Worm (Caenorhabditis elegans) whole organism, mixed stage, embryonic: ENCODE results near the gene Y105C5B.1.

Experiments used
- M03D4.4 ChIP-seq: sonication (generic microtip); optimal IDR thresholded peaks from 2 replicates; lab custom pipeline; 2017; ENCODE audit warnings: mild to moderate bottlenecking, missing genetic modification characterization, missing compliant biosample characterization
- ceh-39 ChIP-seq: fragments of 150-350 bp; optimal IDR thresholded peaks from 2 replicates; lab custom pipeline; 2014; ENCODE audit warnings: missing biosample characterization, missing genetic modification characterization
- elt-3 ChIP-seq: fragments of 150-350 bp; optimal IDR thresholded peaks from 2 replicates; lab custom pipeline; 2014; ENCODE audit warnings: missing biosample characterization, missing genetic modification characterization
- lin-13 ChIP-seq: fragments of 150-350 bp; optimal IDR thresholded peaks from 2 replicates; lab custom pipeline; 2014; ENCODE audit warnings: missing biosample characterization, missing genetic modification characterization
- mab-5 ChIP-seq: fragments of 150-350 bp; optimal IDR thresholded peaks from 2 replicates; lab custom pipeline; 2014; ENCODE audit warnings: missing biosample characterization, missing genetic modification characterization
- nhr-28 ChIP-seq: fragments of 150-350 bp; optimal IDR thresholded peaks from 2 replicates; lab custom pipeline; 2014; ENCODE audit warnings: missing biosample characterization, missing genetic modification characterization
- sptf-1 ChIP-seq: sonication (generic microtip); optimal IDR thresholded peaks from 2 replicates; lab custom pipeline; 2017; ENCODE audit warnings: mild to moderate bottlenecking, missing genetic modification characterization, moderate library complexity, missing compliant biosample characterization
- unc-62 ChIP-seq: fragments of 150-350 bp; optimal IDR thresholded peaks from 2 replicates; lab custom pipeline; 2014; ENCODE audit warnings: missing biosample characterization, missing genetic modification reagents, missing genetic modification characterization

DNA sequence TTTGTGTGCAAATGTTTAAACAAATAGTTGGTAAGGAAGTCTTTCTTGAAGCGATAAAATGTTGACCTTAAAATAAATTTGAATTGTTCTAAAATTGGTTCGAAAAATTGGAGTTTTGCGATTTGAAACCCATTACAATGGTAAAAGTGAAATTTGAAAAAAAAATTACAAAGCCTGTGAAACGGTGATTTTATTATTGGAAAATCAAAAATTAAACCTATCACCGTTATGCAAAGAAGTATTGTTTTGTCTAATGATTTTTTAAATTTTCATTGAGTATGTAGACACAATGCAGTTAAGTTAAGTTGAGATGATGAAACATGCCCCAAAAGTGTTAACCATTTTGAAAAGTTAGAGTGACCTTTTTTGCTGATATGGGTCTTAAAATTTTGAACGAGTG lies 24.4 kb downstream of the Y105C5B.1 start:
- TF ChIP-seq mab-5 (tag; lab: Kevin White, UChicago) (no peak), lin-13 (tag; lab: Kevin White, UChicago) (no peak), unc-62 (GFP tag; lab: Kevin White, UChicago) (no peak), M03D4.4 (tag; lab: Kevin White, UChicago) (no peak), ceh-39 (tag; lab: Kevin White, UChicago) (no peak), sptf-1 (tag; lab: Kevin White, UChicago) (no peak), elt-3 (tag; lab: Kevin White, UChicago) (no peak), nhr-28 (no peak)
